Worm (Caenorhabditis elegans): ENCODE results near the gene atg-13.

DNA sequence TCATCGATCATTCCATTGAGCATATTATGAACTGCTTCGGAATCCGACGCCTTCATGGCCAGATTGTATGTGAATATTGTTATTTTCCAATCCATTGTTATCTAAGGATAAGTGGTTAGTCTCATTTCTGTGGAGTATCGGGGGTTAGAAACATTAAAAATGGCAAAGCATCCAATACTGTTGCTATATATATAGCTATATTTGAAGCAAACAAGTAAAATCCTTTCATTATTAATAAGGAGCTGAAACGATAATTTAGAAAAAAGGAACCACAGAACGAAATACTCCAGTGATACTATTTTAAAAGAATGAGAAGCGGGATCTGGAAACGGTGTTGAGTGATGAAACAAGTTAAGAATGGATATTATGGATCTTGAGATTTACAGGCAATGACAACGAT is 3.2 kb upstream of the atg-13 start, which contains the start of gene inpp-5K:
- no peak for TF ChIP-seq nhr-90 (tag; optimal IDR thresholded peaks at IDR 0.05)
- no peak for TF ChIP-seq lin-35 (GFP tag; optimal IDR thresholded peaks at IDR 0.05)
- no peak for TF ChIP-seq snpc-4 (GFP tag; optimal IDR thresholded peaks at IDR 0.05)
- no peak for TF ChIP-seq snpc-4 (tag; optimal IDR thresholded peaks at IDR 0.05)
- no peak for TF ChIP-seq lsy-27 (tag; optimal IDR thresholded peaks at IDR 0.05; ENCODE audit: borderline replicate concordance, insufficient read depth)
- no peak for TF ChIP-seq tlf-1 (GFP tag; optimal IDR thresholded peaks at IDR 0.05)
